Worm (Caenorhabditis elegans): Measurements from ENCODE around the gene coh-4.
"Not testable (repeated sequence)": the region's sequence is repeated elsewhere in the genome, so short reads cannot be mapped to it uniquely, and the experiment has no call there.

The coh-4 gene

DNA sequence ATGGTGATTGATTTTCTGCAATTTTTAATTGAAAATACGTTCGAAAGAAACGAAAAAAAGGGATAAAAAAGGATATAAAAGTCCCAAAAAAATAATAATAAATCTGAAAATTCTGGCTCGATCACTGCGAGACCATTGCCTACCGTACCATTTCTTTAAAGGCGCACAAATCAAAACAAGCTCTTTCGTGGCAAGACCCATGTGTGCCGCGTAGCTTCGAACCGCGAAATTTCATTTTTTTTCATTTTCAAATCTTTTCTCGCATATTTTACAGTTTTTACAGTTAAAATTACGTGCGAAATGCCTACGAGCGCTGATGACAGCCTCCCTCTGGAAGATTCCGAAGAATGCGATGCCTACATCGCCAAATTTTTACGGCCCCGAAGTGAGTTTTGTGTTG lies at the start of gene coh-4, which contains the start of gene pid-5:
TSS of gene coh-4 (minus strand) at position 17 of the 400 bp plus-strand sequence.
TSS of gene pid-5 (plus strand) at position 259 of the 400 bp plus-strand sequence.
- TF ChIP-seq F13C5.2 (tag; optimal IDR thresholded peaks at IDR 0.05), result no peak

DNA sequence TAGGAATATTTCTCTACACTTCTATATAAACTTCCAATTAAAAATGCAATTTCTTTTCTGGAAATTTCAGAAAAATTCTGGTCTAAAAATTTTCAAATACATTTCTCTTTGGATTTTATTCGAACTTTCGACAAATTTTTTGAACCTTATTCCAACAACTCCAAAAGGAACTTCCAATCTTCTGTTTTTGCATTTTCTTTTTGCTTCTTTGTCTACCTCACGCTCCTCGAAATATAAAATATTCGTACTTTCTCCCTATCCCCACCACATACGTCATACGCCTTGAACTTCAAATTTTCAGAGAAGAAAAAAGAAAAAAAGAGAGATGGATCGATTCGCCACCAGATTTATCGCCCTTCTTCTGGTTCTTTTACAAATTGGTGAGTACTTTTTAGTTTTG lies 43.9 kb upstream of the coh-4 start, which contains the start of gene nlp-9:
TSS of gene nlp-9 (plus strand) at position 301 of the 400 bp plus-strand sequence.
- TF ChIP-seq hnd-1 (tag; optimal IDR thresholded peaks at IDR 0.05) (no peak), scrt-1 (GFP tag; IDR thresholded peaks at IDR 0.05) (no peak), ceh-13 (GFP tag; optimal IDR thresholded peaks at IDR 0.05) (no peak), ama-1 (optimal IDR thresholded peaks at IDR 0.05) (no peak), sea-1 (GFP tag; conservative IDR thresholded peaks at IDR 0.05) (no peak), aly-1 (tag; optimal IDR thresholded peaks at IDR 0.05) (no peak), F13C5.2 (tag; optimal IDR thresholded peaks at IDR 0.05) (no peak), pes-1 (GFP tag; IDR thresholded peaks at IDR 0.05) (no peak), tbx-37 (GFP tag; conservative IDR thresholded peaks at IDR 0.05) (no peak), hmbx-1 (tag; optimal IDR thresholded peaks at IDR 0.05) (no peak), B0310.2 (tag; optimal IDR thresholded peaks at IDR 0.05) (no peak), ets-7 (tag; optimal IDR thresholded peaks at IDR 0.05) (no peak), flt-1 (GFP tag; IDR thresholded peaks at IDR 0.05) (no peak), ceh-36 (tag; optimal IDR thresholded peaks at IDR 0.05) (no peak), tra-4 (tag; optimal IDR thresholded peaks at IDR 0.05) (no peak), hmg-4 (GFP tag; optimal IDR thresholded peaks at IDR 0.05) (no peak), tbx-11 (GFP tag; IDR thresholded peaks at IDR 0.05) (no peak)

DNA sequence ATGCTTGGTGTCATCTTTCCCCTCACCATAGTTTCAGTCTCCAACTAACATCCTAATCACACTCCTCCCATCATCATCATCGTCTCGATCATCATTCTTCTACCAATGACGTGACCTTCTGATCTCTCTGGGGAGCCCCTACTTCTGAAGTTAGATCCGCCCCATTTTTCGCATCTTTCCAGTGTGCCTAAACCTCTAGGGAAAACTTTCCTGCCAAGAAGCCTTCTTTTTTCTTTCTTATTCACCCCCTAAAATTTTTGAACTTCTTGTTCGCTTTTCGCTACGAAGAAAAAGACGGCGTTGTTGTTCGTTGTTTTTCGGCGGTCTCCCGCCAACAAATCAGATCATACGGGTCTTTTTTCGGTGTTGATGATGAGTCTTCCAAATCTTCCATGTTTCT lies 42.8 kb upstream of the coh-4 start:
- TF ChIP-seq ets-7 (tag; optimal IDR thresholded peaks at IDR 0.05) (no peak), pes-1 (GFP tag; IDR thresholded peaks at IDR 0.05) (no peak), sea-1 (GFP tag; conservative IDR thresholded peaks at IDR 0.05) (no peak), tbx-11 (GFP tag; IDR thresholded peaks at IDR 0.05) (no peak), flt-1 (GFP tag; IDR thresholded peaks at IDR 0.05) (no peak)

DNA sequence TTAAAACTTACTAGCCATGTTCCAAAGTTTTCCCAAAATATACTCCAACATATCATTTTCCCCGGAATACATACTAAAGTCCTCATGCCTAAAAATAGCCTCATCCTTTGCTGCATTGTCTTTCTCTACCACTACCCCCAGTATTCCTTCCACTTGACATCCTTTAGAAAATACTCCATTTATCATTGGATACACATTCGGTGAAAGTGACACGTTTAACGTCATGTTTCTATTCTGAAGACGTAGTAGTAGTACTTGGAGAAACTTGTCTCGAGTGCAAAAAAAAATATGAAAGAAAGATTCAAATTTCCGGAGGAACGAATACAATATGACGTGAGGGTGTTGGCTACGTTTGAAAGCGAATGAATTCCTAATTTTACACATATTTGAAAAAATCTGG lies 41.5 kb upstream of the coh-4 start:
- TF ChIP-seq ama-1 (optimal IDR thresholded peaks at IDR 0.05), result no peak

DNA sequence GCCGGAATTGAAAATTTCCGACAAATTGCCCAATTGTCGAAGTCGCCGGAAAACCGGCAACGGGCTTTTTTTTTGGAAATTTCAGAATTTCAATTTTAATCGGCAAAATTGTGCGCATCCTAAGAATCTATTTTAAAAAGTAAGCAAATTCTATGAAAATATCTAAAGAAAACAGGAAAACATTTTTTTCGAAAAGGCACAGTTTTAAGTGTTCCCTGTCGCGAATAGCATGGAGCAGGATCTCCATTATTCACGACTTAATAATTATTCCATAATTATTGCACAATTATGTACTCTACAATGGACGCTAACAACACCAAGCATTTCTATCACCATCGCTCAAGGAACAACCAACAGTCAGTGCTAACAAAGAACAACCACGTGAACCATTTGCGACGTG lies 40.4 kb upstream of the coh-4 start, which contains the start of gene H43I07.4:
TSS of gene H43I07.4 (plus strand) at position 301 of the 400 bp plus-strand sequence.
- TF ChIP-seq B0310.2 (tag; optimal IDR thresholded peaks at IDR 0.05); tra-4 (tag; optimal IDR thresholded peaks at IDR 0.05); sea-1 (GFP tag; conservative IDR thresholded peaks at IDR 0.05): not testable (repeated sequence)

DNA sequence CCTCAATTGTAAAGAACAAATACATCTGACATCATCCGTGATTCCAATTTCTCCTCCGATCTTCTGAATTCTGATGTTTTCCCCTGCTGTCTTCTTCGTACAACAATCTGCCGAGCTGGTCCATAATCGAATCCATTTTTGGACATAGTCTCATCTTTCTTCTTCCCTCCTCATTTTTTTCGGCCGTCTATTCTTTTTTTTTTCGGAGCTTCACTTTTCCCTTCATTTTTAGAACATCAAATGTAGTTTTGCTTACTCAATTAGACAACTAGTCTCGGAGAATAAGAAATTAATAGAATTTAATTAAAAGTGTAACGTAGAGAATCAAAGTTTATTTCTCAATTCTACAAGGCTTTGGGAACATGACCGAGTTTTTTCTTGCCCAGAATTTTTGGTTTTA lies 36.1 kb upstream of the coh-4 start:
- TF ChIP-seq tra-4 (tag; optimal IDR thresholded peaks at IDR 0.05) (no peak), aly-1 (tag; optimal IDR thresholded peaks at IDR 0.05) (no peak), ceh-13 (GFP tag; optimal IDR thresholded peaks at IDR 0.05) (no peak), ets-7 (tag; optimal IDR thresholded peaks at IDR 0.05) (no peak), hmg-4 (GFP tag; optimal IDR thresholded peaks at IDR 0.05) (no peak), tbx-11 (GFP tag; IDR thresholded peaks at IDR 0.05) (no peak), flt-1 (GFP tag; IDR thresholded peaks at IDR 0.05) (no peak), ama-1 (optimal IDR thresholded peaks at IDR 0.05) (no peak), F13C5.2 (tag; optimal IDR thresholded peaks at IDR 0.05) (no peak), sea-1 (GFP tag; conservative IDR thresholded peaks at IDR 0.05) (no peak), tbx-37 (GFP tag; conservative IDR thresholded peaks at IDR 0.05) (no peak), hnd-1 (tag; optimal IDR thresholded peaks at IDR 0.05) (no peak), ceh-36 (tag; optimal IDR thresholded peaks at IDR 0.05) (no peak), pes-1 (GFP tag; IDR thresholded peaks at IDR 0.05) (no peak), scrt-1 (GFP tag; IDR thresholded peaks at IDR 0.05) (no peak), B0310.2 (tag; optimal IDR thresholded peaks at IDR 0.05) (no peak), hmbx-1 (tag; optimal IDR thresholded peaks at IDR 0.05) (no peak)

DNA sequence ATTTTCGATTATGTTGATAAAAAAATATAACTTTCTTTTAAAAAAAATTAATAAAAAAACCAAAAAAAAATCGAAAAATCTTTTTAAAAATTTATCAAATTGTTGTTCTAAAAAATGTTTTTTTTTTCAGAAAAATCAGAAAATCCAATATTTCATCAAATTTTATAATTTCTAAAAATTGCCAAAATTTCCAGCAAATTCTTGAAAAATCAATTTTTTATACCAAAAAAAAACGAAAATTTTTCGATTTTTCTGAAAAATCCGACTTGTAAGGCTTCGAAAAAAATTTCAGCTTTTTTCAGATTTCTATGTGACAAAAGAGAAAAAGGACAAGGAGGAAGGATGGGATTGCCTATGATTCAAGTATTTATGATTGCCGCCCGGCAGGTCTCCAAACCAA lies 29.0 kb upstream of the coh-4 start, which contains the start of gene H43I07.1:
TSS of gene H43I07.1 (plus strand) at position 301 of the 400 bp plus-strand sequence.
- TF ChIP-seq B0310.2 (tag; optimal IDR thresholded peaks at IDR 0.05) (no peak), hmbx-1 (tag; optimal IDR thresholded peaks at IDR 0.05) (no peak), hmg-4 (GFP tag; optimal IDR thresholded peaks at IDR 0.05) (no peak), ets-7 (tag; optimal IDR thresholded peaks at IDR 0.05) (no peak), aly-1 (tag; optimal IDR thresholded peaks at IDR 0.05) (no peak), pes-1 (GFP tag; IDR thresholded peaks at IDR 0.05) (no peak), ceh-36 (tag; optimal IDR thresholded peaks at IDR 0.05) (no peak)

DNA sequence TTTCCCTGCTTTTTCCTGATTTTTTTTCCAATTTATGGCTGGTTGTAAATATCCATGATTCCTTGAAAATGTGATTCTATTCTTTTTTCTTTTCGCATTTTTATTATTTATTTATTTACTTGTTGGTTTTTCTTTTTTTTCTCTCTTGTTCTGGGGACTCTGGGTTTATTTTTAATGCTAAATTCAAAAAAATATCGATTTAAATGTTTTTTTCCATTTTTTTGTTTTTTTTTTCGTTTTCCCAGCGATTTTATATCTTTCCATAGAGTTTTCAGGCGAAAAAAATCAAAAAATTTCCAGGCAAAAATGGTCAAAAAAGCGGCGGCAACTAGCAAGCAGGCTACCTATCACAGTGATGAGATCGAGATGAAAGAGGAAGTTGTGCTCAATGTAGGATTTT lies 23.7 kb upstream of the coh-4 start, which contains the start of gene rpac-40:
TSS of gene rpac-40 (plus strand) at position 301 of the 400 bp plus-strand sequence.
- TF ChIP-seq hmg-4 (GFP tag; optimal IDR thresholded peaks at IDR 0.05) (no peak), aly-1 (tag; optimal IDR thresholded peaks at IDR 0.05) (no peak), scrt-1 (GFP tag; IDR thresholded peaks at IDR 0.05) (no peak), flt-1 (GFP tag; IDR thresholded peaks at IDR 0.05) (no peak), tbx-37 (GFP tag; conservative IDR thresholded peaks at IDR 0.05) (no peak), ama-1 (optimal IDR thresholded peaks at IDR 0.05) (no peak), F13C5.2 (tag; optimal IDR thresholded peaks at IDR 0.05) (no peak), hnd-1 (tag; optimal IDR thresholded peaks at IDR 0.05) (no peak), tra-4 (tag; optimal IDR thresholded peaks at IDR 0.05) (no peak), ets-7 (tag; optimal IDR thresholded peaks at IDR 0.05) (no peak), tbx-11 (GFP tag; IDR thresholded peaks at IDR 0.05) (no peak), pes-1 (GFP tag; IDR thresholded peaks at IDR 0.05) (no peak), ceh-36 (tag; optimal IDR thresholded peaks at IDR 0.05) (no peak), sea-1 (GFP tag; conservative IDR thresholded peaks at IDR 0.05) (no peak), B0310.2 (tag; optimal IDR thresholded peaks at IDR 0.05) (no peak)

Data from whole organism, early embryonic.